Worm (Caenorhabditis elegans): ENCODE data around the gene ksr-1.
"Not testable (repeated sequence)": the region's sequence is repeated elsewhere in the genome, so short reads cannot be mapped to it uniquely, and the experiment has no call there.

ksr-1 gene

DNA sequence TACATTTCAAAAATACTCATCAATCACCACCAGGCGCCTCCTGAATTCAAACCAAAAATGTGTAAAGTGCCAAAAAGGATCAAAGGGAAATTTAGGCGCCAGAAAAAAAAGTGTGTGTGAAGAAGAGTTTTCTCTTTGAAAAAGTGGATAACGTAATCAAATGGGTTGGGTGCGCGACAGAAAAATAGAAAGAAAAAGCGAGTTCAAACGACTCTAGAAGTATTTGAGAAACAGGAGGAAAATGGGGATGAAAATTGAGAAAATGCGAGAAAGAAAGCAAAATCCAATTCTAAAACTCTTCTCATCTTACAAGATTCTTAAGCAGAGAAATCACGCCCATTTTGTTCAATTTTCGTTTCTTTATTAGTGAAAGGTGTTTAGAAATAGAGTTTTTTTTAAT, 33.5 kb downstream of the ksr-1 start:
- TF ChIP-seq pha-4 (tag; optimal IDR thresholded peaks at IDR 0.05) (no peak), bed-3 (GFP tag; optimal IDR thresholded peaks at IDR 0.05) (no peak), unc-62 (GFP tag; optimal IDR thresholded peaks at IDR 0.05) (no peak), ces-1 (GFP tag; optimal IDR thresholded peaks at IDR 0.05) (peak; percentile 75)

DNA sequence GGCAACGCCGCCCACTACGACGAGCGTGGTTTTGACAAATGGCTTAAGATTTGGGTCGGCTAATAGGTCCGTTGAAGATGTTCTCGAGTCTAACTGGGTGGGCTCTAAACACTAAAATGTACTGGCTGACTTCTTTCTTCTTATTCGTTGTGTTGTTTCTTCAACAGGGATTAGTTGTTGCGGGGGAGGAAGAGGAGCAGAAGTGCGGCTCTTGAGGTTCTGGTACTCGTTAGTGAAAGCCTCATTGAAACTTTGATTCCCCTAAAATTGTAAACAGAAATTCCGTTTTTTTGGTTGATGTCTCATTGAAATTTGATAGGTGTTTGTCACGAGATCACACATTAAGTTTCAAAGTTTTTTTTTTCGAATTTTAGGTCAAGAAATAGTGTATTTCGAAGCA, 35.8 kb downstream of the ksr-1 start:
- no peak for TF ChIP-seq cnd-1 (tag; optimal IDR thresholded peaks at IDR 0.05)
- no peak for TF ChIP-seq nhr-2 (tag; optimal IDR thresholded peaks at IDR 0.05)
- TF ChIP-seq mls-2 (tag; optimal IDR thresholded peaks at IDR 0.05) = no peak
- TF ChIP-seq mab-5 (tag; optimal IDR thresholded peaks at IDR 0.05) = no peak
- TF ChIP-seq unc-39 (tag; optimal IDR thresholded peaks at IDR 0.05) = no peak
- TF ChIP-seq nhr-12 (tag; optimal IDR thresholded peaks at IDR 0.05) = no peak
- no peak for TF ChIP-seq ztf-11 (tag; optimal IDR thresholded peaks at IDR 0.05)

DNA sequence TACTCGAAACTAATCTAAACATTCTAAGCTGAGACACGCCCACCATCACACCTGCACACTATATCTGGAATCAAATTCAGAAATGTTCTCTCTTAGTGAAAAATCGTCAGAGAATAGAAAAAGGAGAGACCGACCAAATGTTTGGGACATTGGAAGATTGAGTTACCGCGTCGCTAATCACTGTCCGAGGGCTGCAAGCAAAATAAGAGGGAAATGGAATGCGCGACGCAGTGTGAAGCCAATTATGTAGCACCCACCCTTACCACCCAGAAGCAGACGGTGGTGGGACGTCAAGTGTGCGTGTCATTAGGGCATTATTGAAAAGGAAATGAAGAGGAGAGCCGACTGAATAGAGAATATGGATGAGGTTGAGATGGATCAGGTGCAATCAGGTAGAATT, 36.6 kb downstream of the ksr-1 start:
- TF ChIP-seq ces-1 (GFP tag; optimal IDR thresholded peaks at IDR 0.05) (peak; percentile 97), mls-2 (tag; optimal IDR thresholded peaks at IDR 0.05) (no peak), drap-1 (GFP tag; optimal IDR thresholded peaks at IDR 0.05) (no peak), cnd-1 (tag; optimal IDR thresholded peaks at IDR 0.05) (no peak)

DNA sequence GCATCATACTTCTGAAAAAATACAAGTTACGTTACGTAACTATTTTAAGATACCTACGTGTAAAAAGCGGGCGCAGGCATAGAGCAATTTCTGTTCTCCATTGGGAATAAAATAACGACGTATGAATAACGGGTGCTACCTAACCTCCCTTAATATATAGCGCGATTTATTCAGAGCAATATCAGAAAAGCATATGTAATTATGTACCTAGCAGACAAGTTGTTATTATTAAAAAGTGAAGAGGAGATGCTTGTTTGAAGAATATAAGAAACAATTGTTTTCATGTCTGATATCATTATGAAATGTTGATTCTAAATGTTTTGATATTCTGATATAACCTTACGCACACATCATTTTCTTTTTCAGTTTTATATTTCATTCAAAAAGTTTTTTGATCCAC, 44.0 kb downstream of the ksr-1 start, which contains the start of gene srh-11:
Gene srh-11 (minus strand): TSS at position 101 of the 400 bp plus-strand sequence.
- no peak for TF ChIP-seq snpc-4 (tag; optimal IDR thresholded peaks at IDR 0.05)
- TF ChIP-seq M03D4.4 (tag; optimal IDR thresholded peaks at IDR 0.05) = no peak
- no peak for TF ChIP-seq mab-5 (tag; optimal IDR thresholded peaks at IDR 0.05)
- TF ChIP-seq ceh-83 (GFP tag; optimal IDR thresholded peaks at IDR 0.05) = no peak
- no peak for TF ChIP-seq mls-2 (tag; optimal IDR thresholded peaks at IDR 0.05)
- TF ChIP-seq ceh-39 (tag; optimal IDR thresholded peaks at IDR 0.05) = no peak
- TF ChIP-seq pha-4 (tag; optimal IDR thresholded peaks at IDR 0.05) = no peak
- TF ChIP-seq flh-1 (GFP tag; optimal IDR thresholded peaks at IDR 0.05) = no peak
- no peak for TF ChIP-seq ztf-11 (tag; optimal IDR thresholded peaks at IDR 0.05)
- no peak for TF ChIP-seq hlh-1 (tag; optimal IDR thresholded peaks at IDR 0.05)
- TF ChIP-seq elt-3 (tag; optimal IDR thresholded peaks at IDR 0.05) = no peak
- no peak for TF ChIP-seq drap-1 (GFP tag; optimal IDR thresholded peaks at IDR 0.05)
- TF ChIP-seq ces-1 (GFP tag; optimal IDR thresholded peaks at IDR 0.05) = no peak
- no peak for TF ChIP-seq lsy-2 (tag; optimal IDR thresholded peaks at IDR 0.05)
- no peak for TF ChIP-seq unc-62 (GFP tag; optimal IDR thresholded peaks at IDR 0.05)
- TF ChIP-seq ham-2 (GFP tag; optimal IDR thresholded peaks at IDR 0.05) = no peak
- TF ChIP-seq sem-2 (GFP tag; optimal IDR thresholded peaks at IDR 0.05) = no peak
- TF ChIP-seq tbx-8 (GFP tag; optimal IDR thresholded peaks at IDR 0.05) = no peak
- TF ChIP-seq elt-1 (tag; optimal IDR thresholded peaks at IDR 0.05; ENCODE audit: borderline replicate concordance, insufficient read depth) = no peak
- TF ChIP-seq blmp-1 (tag; optimal IDR thresholded peaks at IDR 0.05) = no peak

DNA sequence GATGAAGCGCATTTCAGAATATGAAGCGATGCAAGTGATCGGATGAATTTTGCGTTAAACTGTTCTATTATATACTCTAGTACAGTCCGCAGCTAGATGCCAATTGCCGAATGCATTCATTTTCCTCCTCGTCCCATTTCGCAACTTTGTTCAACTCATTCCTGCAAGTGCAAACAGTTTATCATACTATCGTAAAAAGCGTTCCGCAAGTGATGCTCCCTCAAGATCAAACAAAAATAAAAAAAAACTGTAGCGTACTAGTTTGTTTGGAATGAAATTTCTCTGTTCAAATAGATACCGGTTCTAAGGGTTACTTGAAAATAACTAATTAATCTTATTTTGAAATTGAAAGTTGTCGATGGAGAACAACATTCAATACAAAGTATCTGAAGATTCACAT, 45.9 kb downstream of the ksr-1 start, which contains the start of gene pqn-57:
Gene pqn-57 (minus strand): TSS at position 101 of the 400 bp plus-strand sequence.
- TF ChIP-seq mep-1 (tag; optimal IDR thresholded peaks at IDR 0.05) (no peak), ham-2 (GFP tag; optimal IDR thresholded peaks at IDR 0.05) (no peak), sptf-1 (tag; optimal IDR thresholded peaks at IDR 0.05) (no peak), cnd-1 (tag; optimal IDR thresholded peaks at IDR 0.05) (no peak), sem-2 (GFP tag; optimal IDR thresholded peaks at IDR 0.05) (no peak), M03D4.4 (tag; optimal IDR thresholded peaks at IDR 0.05) (no peak), ceh-43 (GFP tag; optimal IDR thresholded peaks at IDR 0.05) (no peak), nhr-76 (tag; optimal IDR thresholded peaks at IDR 0.05) (no peak), lsy-2 (tag; optimal IDR thresholded peaks at IDR 0.05) (no peak), pha-4 (tag; optimal IDR thresholded peaks at IDR 0.05) (no peak), nhr-28 (tag; optimal IDR thresholded peaks at IDR 0.05) (no peak), nhr-12 (tag; optimal IDR thresholded peaks at IDR 0.05) (no peak)

DNA sequence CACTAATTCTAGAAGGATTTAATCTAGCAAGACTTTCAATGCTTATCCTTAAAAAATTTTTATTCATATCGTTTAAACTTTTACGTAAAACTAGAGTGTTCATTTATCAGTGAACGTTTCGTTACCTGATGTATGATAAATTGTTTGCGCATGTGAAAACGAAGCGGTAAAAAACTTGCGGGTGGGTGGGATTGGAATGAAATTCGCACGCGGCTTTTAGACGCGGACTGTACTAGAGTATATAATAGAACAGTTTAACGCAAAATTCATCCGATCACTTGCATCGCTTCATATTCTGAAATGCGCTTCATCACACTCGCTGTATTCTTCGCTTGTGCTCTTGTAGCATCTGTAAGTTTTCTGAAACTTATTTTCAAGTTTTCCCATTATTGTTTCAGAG, 46.8 kb downstream of the ksr-1 start, which contains the start of gene abu-9:
Gene abu-9 (plus strand): TSS at position 301 of the 400 bp plus-strand sequence.
- TF ChIP-seq M03D4.4 (tag; optimal IDR thresholded peaks at IDR 0.05); zip-8 (tag; optimal IDR thresholded peaks at IDR 0.05); ceh-83 (GFP tag; optimal IDR thresholded peaks at IDR 0.05): not testable (repeated sequence)

All from whole organism, mixed stage, embryonic.